Worm (Caenorhabditis elegans): ENCODE data around the gene gei-15.

gei-15 gene

DNA sequence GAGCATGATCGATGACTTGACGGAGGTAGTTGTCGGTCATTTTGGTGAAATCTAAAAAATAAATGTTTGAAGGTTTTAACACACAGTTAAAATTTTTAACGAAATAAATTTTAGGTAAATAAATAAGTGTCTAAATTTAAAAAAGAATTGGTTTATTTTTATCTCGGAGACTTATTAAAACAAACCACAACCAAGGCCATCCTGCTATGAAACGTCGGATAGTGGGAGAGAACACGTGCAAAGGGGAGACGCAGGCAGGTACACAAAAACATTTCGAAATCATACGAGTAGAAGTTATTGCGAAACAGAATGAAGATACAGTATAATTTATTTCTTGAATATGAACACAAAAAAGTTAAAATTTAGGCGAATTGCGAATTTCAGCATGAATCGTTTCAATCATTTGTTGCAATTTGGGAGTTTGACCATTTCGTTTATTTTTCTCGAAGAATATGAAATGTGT, 13.0 kb upstream of the gei-15 start, which contains the start of gene F41B4.3:
TSS of gene F41B4.3 (minus strand) at position 51 of the 463 bp plus-strand sequence.
- peak; percentile 36 for TF ChIP-seq blmp-1 (tag; optimal IDR thresholded peaks at IDR 0.05)
- TF ChIP-seq lsy-2 (tag; optimal IDR thresholded peaks at IDR 0.05), result peak; percentile 21 to 41
- TF ChIP-seq ceh-8 (GFP tag; optimal IDR thresholded peaks at IDR 0.05), result no peak
- TF ChIP-seq skn-1 (tag; optimal IDR thresholded peaks at IDR 0.05), result peak; percentile 61
- TF ChIP-seq nhr-71 (tag; optimal IDR thresholded peaks at IDR 0.05), result peak; percentile 48
- TF ChIP-seq nhr-47 (tag; optimal IDR thresholded peaks at IDR 0.05), result peak; percentile 29
- peak in 1 of 2 experiments; percentile 13 for TF ChIP-seq efl-1 (optimal IDR thresholded peaks at IDR 0.05)
- peak in 1 of 2 experiments; percentile 9 for TF ChIP-seq efl-1 (GFP tag; optimal IDR thresholded peaks at IDR 0.05 in 1 of 2)
- no peak for TF ChIP-seq ces-1 (GFP tag; optimal IDR thresholded peaks at IDR 0.05)
- peak; percentile 61 for TF ChIP-seq lin-14 (GFP tag; optimal IDR thresholded peaks at IDR 0.05)
- TF ChIP-seq ceh-63 (GFP tag; optimal IDR thresholded peaks at IDR 0.05), result no peak
- TF ChIP-seq lin-35 (GFP tag; optimal IDR thresholded peaks at IDR 0.05), result peak in 1 of 2 experiments; percentile 9
- peak; percentile 72 for TF ChIP-seq mep-1 (tag; optimal IDR thresholded peaks at IDR 0.05)
- TF ChIP-seq snu-23 (GFP tag; optimal IDR thresholded peaks at IDR 0.05), result peak; percentile 34
- peak; percentile 99 for TF ChIP-seq xbp-1 (tag; optimal IDR thresholded peaks at IDR 0.05)
- TF ChIP-seq zip-4 (GFP tag; optimal IDR thresholded peaks at IDR 0.05), result peak; percentile 64
- no peak for TF ChIP-seq fkh-4 (tag; optimal IDR thresholded peaks at IDR 0.05; ENCODE audit: borderline replicate concordance)
- TF ChIP-seq ceh-82 (tag; optimal IDR thresholded peaks at IDR 0.05), result peak in 1 of 3 experiments; percentile 30
- TF ChIP-seq dpl-1 (GFP tag; optimal IDR thresholded peaks at IDR 0.05), result peak in 1 of 3 experiments; percentile 10
- TF ChIP-seq nhr-20 (tag; optimal IDR thresholded peaks at IDR 0.05), result peak; percentile 21
- TF ChIP-seq fkh-10 (GFP tag; optimal IDR thresholded peaks at IDR 0.05), result no peak
- TF ChIP-seq ceh-88 (GFP tag; IDR thresholded peaks at IDR 0.05), result no peak
- peak; percentile 16 for TF ChIP-seq nhr-90 (tag; optimal IDR thresholded peaks at IDR 0.05; ENCODE audit: poor library complexity)
- peak; percentile 29 for TF ChIP-seq rnt-1 (tag; optimal IDR thresholded peaks at IDR 0.05)
- peak in 1 of 2 experiments; percentile 54 for TF ChIP-seq mdl-1 (tag; optimal IDR thresholded peaks at IDR 0.05)

DNA sequence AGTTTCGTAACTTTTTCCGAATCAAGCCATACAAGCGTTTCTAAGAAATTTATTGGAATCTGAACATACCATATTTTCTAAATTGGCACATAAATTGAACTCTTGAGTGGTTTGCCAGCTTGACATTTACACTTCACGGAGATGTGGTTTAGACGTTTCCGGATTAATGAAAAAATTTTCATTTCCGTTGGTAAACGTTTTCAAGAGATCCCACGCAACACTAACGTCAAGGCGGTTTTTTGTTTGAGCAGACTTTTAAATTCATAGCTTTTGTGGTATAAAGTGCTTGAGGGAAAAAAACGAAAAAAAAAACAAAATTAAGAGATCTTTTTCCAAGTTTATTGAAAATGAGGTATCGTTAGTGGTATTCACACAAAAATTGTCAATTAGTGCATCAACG, 12.1 kb upstream of the gei-15 start, which contains the start of gene F41B4.2:
TSS of gene F41B4.2 (minus strand) at position 101 of the 400 bp plus-strand sequence.
- TF ChIP-seq elt-3 (tag; optimal IDR thresholded peaks at IDR 0.05) (no peak), unc-130 (tag; optimal IDR thresholded peaks at IDR 0.05) (no peak), elt-2 (tag; optimal IDR thresholded peaks at IDR 0.05) (no peak), nhr-237 (tag; optimal IDR thresholded peaks at IDR 0.05) (no peak), efl-1 (optimal IDR thresholded peaks at IDR 0.05) (no peak), efl-1 (GFP tag; optimal IDR thresholded peaks at IDR 0.05 in 1 of 2) (no peak)

DNA sequence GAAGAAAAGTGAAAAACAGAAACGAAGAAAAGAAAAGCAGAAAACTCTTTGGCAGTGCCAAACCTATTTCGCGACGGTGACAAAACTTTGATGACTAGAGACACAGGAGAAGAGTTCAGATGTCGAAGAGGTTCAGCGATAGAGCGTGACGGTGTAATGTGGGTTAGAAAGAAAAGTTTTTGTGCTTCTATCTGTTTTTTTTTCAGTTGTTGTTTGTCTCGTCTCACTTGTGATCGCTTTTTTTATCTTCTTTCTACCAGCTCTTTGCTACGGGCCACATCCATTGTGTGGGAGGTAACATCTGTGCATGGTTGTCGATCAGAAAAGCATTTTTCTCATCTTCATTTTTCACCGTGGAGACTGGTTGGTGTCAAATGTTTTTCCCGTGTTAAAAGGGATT, 2.8 kb upstream of the gei-15 start, which contains the start of gene F41B4.1:
TSS of gene F41B4.1 (minus strand) at position 23 of the 400 bp plus-strand sequence.
- TF ChIP-seq egl-27 (tag; optimal IDR thresholded peaks at IDR 0.05) (no peak), fkh-8 (tag; optimal IDR thresholded peaks at IDR 0.05) (no peak), mdl-1 (tag; optimal IDR thresholded peaks at IDR 0.05) (peak in 1 of 2 experiments; percentile 37), lin-35 (GFP tag; optimal IDR thresholded peaks at IDR 0.05) (no peak), swsn-7 (tag; optimal IDR thresholded peaks at IDR 0.05) (no peak), hlh-4 (tag; optimal IDR thresholded peaks at IDR 0.05) (no peak), mep-1 (tag; optimal IDR thresholded peaks at IDR 0.05) (no peak), unc-130 (tag; optimal IDR thresholded peaks at IDR 0.05) (peak; percentile 66), skn-1 (tag; optimal IDR thresholded peaks at IDR 0.05) (no peak), sup-37 (GFP tag; optimal IDR thresholded peaks at IDR 0.05) (no peak), lin-15B (tag; optimal IDR thresholded peaks at IDR 0.05) (no peak), nhr-76 (tag; optimal IDR thresholded peaks at IDR 0.05) (no peak), zag-1 (tag; optimal IDR thresholded peaks at IDR 0.05) (no peak), lir-3 (tag; optimal IDR thresholded peaks at IDR 0.05; ENCODE audit: poor library complexity) (no peak), aha-1 (tag; optimal IDR thresholded peaks at IDR 0.05) (no peak), nhr-20 (tag; optimal IDR thresholded peaks at IDR 0.05) (peak; percentile 35), nhr-85 (tag) (no peak), egl-13 (tag; optimal IDR thresholded peaks at IDR 0.05) (no peak), xbp-1 (tag; optimal IDR thresholded peaks at IDR 0.05) (no peak), zip-4 (GFP tag; optimal IDR thresholded peaks at IDR 0.05) (no peak), nhr-71 (tag; optimal IDR thresholded peaks at IDR 0.05) (peak; percentile 84), pqm-1 (tag; optimal IDR thresholded peaks at IDR 0.05) (no peak), tbx-2 (tag; optimal IDR thresholded peaks at IDR 0.05) (peak; percentile 21), hlh-17 (GFP tag; optimal IDR thresholded peaks at IDR 0.05; ENCODE audit: borderline replicate concordance) (no peak), unc-86 (tag; optimal IDR thresholded peaks at IDR 0.05) (no peak), fkh-4 (tag; optimal IDR thresholded peaks at IDR 0.05; ENCODE audit: borderline replicate concordance) (peak; percentile 39), nhr-237 (tag; optimal IDR thresholded peaks at IDR 0.05) (no peak), alr-1 (tag; optimal IDR thresholded peaks at IDR 0.05; ENCODE audit: borderline replicate concordance) (no peak), mef-2 (tag; optimal IDR thresholded peaks at IDR 0.05) (peak; percentile 63), nhr-47 (tag; optimal IDR thresholded peaks at IDR 0.05) (no peak)
